Worm (Caenorhabditis elegans): ENCODE results near the gene F48A11.4.

The F48A11.4 gene

DNA sequence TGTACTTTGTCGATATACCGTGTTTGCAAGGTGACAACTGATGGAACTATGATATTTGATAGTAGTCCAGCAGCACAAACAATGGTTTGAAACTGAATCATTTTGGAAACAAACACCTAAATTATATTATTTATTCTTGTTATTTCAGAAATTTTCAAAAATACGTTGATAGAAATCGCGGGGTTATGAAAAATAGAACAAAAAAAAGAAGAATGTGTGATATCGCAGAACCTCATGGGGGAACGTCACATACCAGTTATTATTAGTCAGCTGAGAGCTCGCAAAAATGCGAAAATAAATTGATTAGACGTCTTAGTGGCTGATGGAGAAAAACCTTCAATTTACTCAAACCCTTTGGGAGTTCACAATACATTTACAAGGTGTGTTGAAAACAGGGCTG lies 27.5 kb downstream of the F48A11.4 start, which contains the start of gene T01D1.5:
Gene T01D1.5, minus strand, starts transcription at position 101 of the 400 bp plus-strand sequence.
- TF ChIP-seq nhr-48 (tag; optimal IDR thresholded peaks at IDR 0.05) (no peak), aha-1 (tag) (peak; percentile 38)

DNA sequence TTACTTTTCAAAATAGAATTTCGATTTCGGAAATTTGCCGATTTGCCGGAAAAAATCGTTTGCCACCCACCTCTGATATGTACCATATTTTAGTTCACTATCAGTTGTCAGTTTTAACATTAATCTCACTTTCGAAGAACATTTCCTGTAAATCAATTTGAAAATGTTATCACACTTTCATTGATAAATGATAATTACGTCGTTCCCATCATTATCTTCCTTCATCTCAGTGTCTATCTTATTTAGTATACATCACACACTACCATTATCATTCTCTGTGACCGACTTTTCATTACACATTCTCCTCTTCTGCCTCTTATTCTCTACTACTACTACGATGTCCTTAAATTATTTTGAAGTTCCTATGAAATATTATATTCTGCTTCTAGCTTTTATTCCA lies 29.9 kb downstream of the F48A11.4 start, which contains the start of gene T01D1.8:
Gene T01D1.8, plus strand, starts transcription at position 236 of the 400 bp plus-strand sequence.
- TF ChIP-seq arid-1 (GFP tag; conservative IDR thresholded peaks at IDR 0.05) (no peak), nhr-28 (tag; optimal IDR thresholded peaks at IDR 0.05) (peak; percentile 17)

DNA sequence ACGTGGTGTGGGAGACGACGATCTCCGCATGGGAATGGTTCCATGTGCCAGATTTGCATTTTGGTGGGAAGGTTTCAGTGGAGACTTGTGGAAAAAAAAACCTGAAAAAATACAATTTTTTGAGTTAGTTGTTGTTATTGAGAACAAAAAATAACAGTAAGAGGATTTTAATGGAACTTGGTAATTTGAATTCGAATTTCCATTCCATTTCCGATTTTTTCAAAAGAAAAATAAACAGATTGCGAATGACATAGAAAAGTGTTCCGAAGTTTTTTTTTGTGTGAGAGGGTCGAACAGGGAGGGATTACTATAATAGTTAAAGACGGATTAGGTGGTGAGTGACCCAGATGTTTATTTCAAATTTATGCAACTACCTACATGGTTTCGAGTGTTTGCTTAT lies 37.4 kb downstream of the F48A11.4 start, which contains the start of gene T01D1.4:
Gene T01D1.4, minus strand, starts transcription at position 101 of the 400 bp plus-strand sequence.
- TF ChIP-seq nhr-42 (GFP tag; IDR thresholded peaks at IDR 0.05) (no peak), zfp-3 (GFP tag; conservative IDR thresholded peaks at IDR 0.05) (no peak), Y105C5A.15 (GFP tag; IDR thresholded peaks at IDR 0.05) (no peak), spr-3 (GFP tag; optimal IDR thresholded peaks at IDR 0.05) (no peak)

DNA sequence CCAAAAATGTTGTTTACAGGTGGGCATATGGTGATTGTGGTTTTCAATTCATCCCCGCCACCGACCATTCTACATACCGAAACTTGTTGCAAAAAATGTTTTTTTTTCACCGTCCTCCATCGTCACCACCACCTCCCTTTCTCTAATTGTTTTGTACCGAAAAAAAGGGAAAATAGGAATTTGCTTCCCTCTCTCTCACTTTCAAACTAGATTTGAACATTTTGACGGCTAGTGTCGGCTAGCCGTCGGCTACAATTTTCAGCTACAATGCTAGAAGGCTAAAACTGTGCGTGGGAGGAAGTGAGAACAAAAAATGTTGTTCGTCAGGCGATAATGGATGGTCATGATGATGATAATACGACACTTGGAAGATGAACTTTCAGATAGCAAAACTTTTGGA lies 38.3 kb downstream of the F48A11.4 start:
- peak; percentile 47 for TF ChIP-seq aha-1 (tag)
- TF ChIP-seq arid-1 (GFP tag; conservative IDR thresholded peaks at IDR 0.05), result no peak
- no peak for TF ChIP-seq nhr-237 (tag; optimal IDR thresholded peaks at IDR 0.05)
- TF ChIP-seq zfp-2 (tag; optimal IDR thresholded peaks at IDR 0.05), result no peak
- no peak for TF ChIP-seq cey-2 (tag; optimal IDR thresholded peaks at IDR 0.05; ENCODE audit: borderline replicate concordance, insufficient read depth)
- TF ChIP-seq lin-39 (tag; optimal IDR thresholded peaks at IDR 0.05), result no peak
- TF ChIP-seq F26F4.8 (GFP tag; conservative IDR thresholded peaks at IDR 0.05), result no peak
- no peak for TF ChIP-seq unc-130 (GFP tag; optimal IDR thresholded peaks at IDR 0.05)
- TF ChIP-seq nhr-102 (tag; optimal IDR thresholded peaks at IDR 0.05), result no peak
- TF ChIP-seq set-16 (GFP tag; IDR thresholded peaks at IDR 0.05), result no peak
- no peak for TF ChIP-seq lir-3 (tag; optimal IDR thresholded peaks at IDR 0.05)
- no peak for TF ChIP-seq sdz-12 (GFP tag; optimal IDR thresholded peaks at IDR 0.05)
- TF ChIP-seq ceh-28 (tag; optimal IDR thresholded peaks at IDR 0.05), result no peak
- no peak for TF ChIP-seq ceh-20 (GFP tag; IDR thresholded peaks at IDR 0.05)
- TF ChIP-seq lin-13 (GFP tag; optimal IDR thresholded peaks at IDR 0.05), result no peak
- TF ChIP-seq ZK337.2 (GFP tag; IDR thresholded peaks at IDR 0.05), result no peak
- no peak for TF ChIP-seq daf-16 (GFP tag; optimal IDR thresholded peaks at IDR 0.05)
- TF ChIP-seq daf-16 (tag; optimal IDR thresholded peaks at IDR 0.05), result no peak
- peak; percentile 82 for TF ChIP-seq nhr-28 (tag; optimal IDR thresholded peaks at IDR 0.05)
- no peak for TF ChIP-seq unc-39 (tag; optimal IDR thresholded peaks at IDR 0.05)
- peak; percentile 14 for TF ChIP-seq hlh-11 (tag; optimal IDR thresholded peaks at IDR 0.05)
- no peak for TF ChIP-seq D1046.2 (GFP tag; IDR thresholded peaks at IDR 0.05)
- TF ChIP-seq hlh-30 (tag; optimal IDR thresholded peaks at IDR 0.05; ENCODE audit: insufficient read depth), result no peak
- TF ChIP-seq duxl-1 (tag; optimal IDR thresholded peaks at IDR 0.05; ENCODE audit: poor library complexity), result no peak

DNA sequence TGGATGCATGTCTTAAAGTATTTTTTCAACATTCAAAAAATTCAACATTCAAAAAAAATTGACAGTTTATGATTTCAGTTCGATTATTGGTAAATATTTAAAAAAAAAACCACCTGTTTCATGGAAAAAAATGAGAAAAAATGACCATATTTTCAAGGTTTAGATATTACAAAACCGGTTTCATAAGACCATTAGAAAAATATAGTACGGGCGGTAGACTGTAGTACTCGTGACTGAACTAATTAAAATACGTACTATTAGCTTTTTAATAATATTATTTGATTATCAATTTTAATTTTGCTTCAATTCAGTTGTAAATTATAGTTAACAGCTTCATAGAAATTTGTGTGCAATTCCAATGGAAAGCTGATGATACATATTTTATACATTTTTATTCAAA lies 39.8 kb downstream of the F48A11.4 start:
- no peak for TF ChIP-seq nhr-237 (tag; optimal IDR thresholded peaks at IDR 0.05)
- no peak for TF ChIP-seq daf-16 (GFP tag; optimal IDR thresholded peaks at IDR 0.05)
- TF ChIP-seq daf-16 (tag; optimal IDR thresholded peaks at IDR 0.05), result no peak

DNA sequence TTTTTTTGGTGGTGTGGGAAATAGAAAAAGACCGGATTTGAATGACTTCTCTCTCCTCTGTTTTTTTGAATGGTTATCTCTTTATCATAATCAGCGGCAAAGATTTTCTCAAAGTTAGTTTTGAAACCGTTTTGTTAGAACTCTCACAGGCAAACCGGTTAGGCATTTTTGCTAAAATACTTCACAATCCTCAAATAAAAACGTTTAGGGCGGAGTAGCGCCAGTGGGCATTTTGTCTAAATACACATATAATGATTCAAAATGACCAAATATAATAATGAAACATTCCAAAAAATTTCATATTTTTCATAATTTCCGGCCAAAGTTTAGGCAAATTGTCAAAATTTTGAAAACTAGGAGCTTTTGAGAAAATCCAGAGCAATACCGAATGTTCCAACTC lies 40.6 kb downstream of the F48A11.4 start, which contains the start of gene T01D1.3:
Gene T01D1.3, minus strand, starts transcription at position 101 of the 400 bp plus-strand sequence.
- TF ChIP-seq nhr-41 (GFP tag; IDR thresholded peaks at IDR 0.05) (no peak), dpl-1 (GFP tag; optimal IDR thresholded peaks at IDR 0.05) (no peak), fos-1 (tag; optimal IDR thresholded peaks at IDR 0.05) (no peak), unc-62 (GFP tag; optimal IDR thresholded peaks at IDR 0.05 in 1 of 2) (peak in 1 of 2 experiments; percentile 21), unc-62 (tag; optimal IDR thresholded peaks at IDR 0.05) (no peak)

Measured in whole organism, L4 larva.